Fruit fly (Drosophila melanogaster): ENCODE results near the gene CG33339.

The CG33339 gene

dm6 chr3R:24348420-24349190 is 13.0 kb upstream of the CG33339 start, which contains the start of the genes CG5746 and CG6454 (continued):
- TF ChIP-seq hb (GFP tag; IDR thresholded peaks at IDR 0.05; ENCODE audit: partially characterized antibody) (no peak), Tbp (GFP tag; optimal IDR thresholded peaks at IDR 0.05) (peak; percentile 59), bsh (GFP tag; optimal IDR thresholded peaks at IDR 0.05) (no peak), cwo (GFP tag; optimal IDR thresholded peaks at IDR 0.05) (no peak), klu (GFP tag; IDR thresholded peaks at IDR 0.05) (0 out of 2 replicates have a peak, but pooled peaks have one; percentile 30), crp (GFP tag; optimal IDR thresholded peaks at IDR 0.05) (no peak), Med (GFP tag) (peak; percentile 64), CG10431 (GFP tag; optimal IDR thresholded peaks at IDR 0.05) (no peak), hkb (optimal IDR thresholded peaks at IDR 0.05) (no peak), hkb (GFP tag; IDR thresholded peaks at IDR 0.05) (peak; percentile 25; the same call in 1 of the 2 replicates), CG10462 (GFP tag; optimal IDR thresholded peaks at IDR 0.05) (no peak), CG12942 (GFP tag; optimal IDR thresholded peaks at IDR 0.05) (peak; percentile 69), CG12299 (tag; optimal IDR thresholded peaks at IDR 0.05) (no peak), lola (GFP tag; optimal IDR thresholded peaks at IDR 0.05) (peak in 1 of 3 experiments; percentile 62), CG1233 (GFP tag; optimal IDR thresholded peaks at IDR 0.05) (no peak), CG2202 (tag; optimal IDR thresholded peaks at IDR 0.05) (no peak), CG2875 (GFP tag; optimal IDR thresholded peaks at IDR 0.05) (no peak), Atf6 (GFP tag; IDR thresholded peaks at IDR 0.05) (no peak), Nf-YA (GFP tag; IDR thresholded peaks at IDR 0.05) (no peak), CG3838 (GFP tag; optimal IDR thresholded peaks at IDR 0.05) (no peak), Sry-β (GFP tag; optimal IDR thresholded peaks at IDR 0.05) (peak; percentile 85), CG2678 (tag; optimal IDR thresholded peaks at IDR 0.05) (no peak), CG9609 (GFP tag; optimal IDR thresholded peaks at IDR 0.05) (peak; percentile 73), CG11723 (GFP tag; optimal IDR thresholded peaks at IDR 0.05) (no peak), tll (GFP tag; optimal IDR thresholded peaks at IDR 0.05) (peak in 1 of 2 experiments; percentile 11), CG12391 (tag; optimal IDR thresholded peaks at IDR 0.05) (peak; percentile 78), CG13624 (GFP tag; optimal IDR thresholded peaks at IDR 0.05) (peak; percentile 53), cg (GFP tag; optimal IDR thresholded peaks at IDR 0.05) (no peak), bcd (GFP tag; optimal IDR thresholded peaks at IDR 0.05) (no peak), Hr3 (GFP tag; optimal IDR thresholded peaks at IDR 0.05) (peak; percentile 73), CG15073 (GFP tag; optimal IDR thresholded peaks at IDR 0.05) (no peak), chif (GFP tag; optimal IDR thresholded peaks at IDR 0.05) (peak in 1 of 2 experiments; percentile 47), CG12219 (GFP tag; optimal IDR thresholded peaks at IDR 0.05) (no peak), CG12659 (GFP tag; optimal IDR thresholded peaks at IDR 0.05) (peak; percentile 83), chinmo (GFP tag; IDR thresholded peaks at IDR 0.05; ENCODE audit: partially characterized antibody) (no peak), insv (GFP tag; optimal IDR thresholded peaks at IDR 0.05) (no peak), CG12104 (GFP tag; optimal IDR thresholded peaks at IDR 0.05) (peak; percentile 46), CG6765 (GFP tag; optimal IDR thresholded peaks at IDR 0.05) (peak; percentile 30), yki (optimal IDR thresholded peaks at IDR 0.05) (no peak), row (GFP tag; IDR thresholded peaks at IDR 0.05) (peak; percentile 76), toy (GFP tag; IDR thresholded peaks at IDR 0.05) (no peak), NC2α (GFP tag; optimal IDR thresholded peaks at IDR 0.05) (peak; percentile 29), CG18011 (GFP tag; optimal IDR thresholded peaks at IDR 0.05) (no peak), CG9876 (GFP tag; optimal IDR thresholded peaks at IDR 0.05) (no peak), slou (GFP tag; optimal IDR thresholded peaks at IDR 0.05) (no peak), CG7357 (GFP tag; IDR thresholded peaks at IDR 0.05) (no peak), pros (GFP tag; optimal IDR thresholded peaks at IDR 0.05) (no peak), NFAT (GFP tag; IDR thresholded peaks at IDR 0.05) (no peak; the same call in 1 of the 2 replicates), zfh2 (GFP tag; optimal IDR thresholded peaks at IDR 0.05) (peak; percentile 78)

All from whole organism, embryonic.